Fruit fly (Drosophila melanogaster): ENCODE results near the gene ush.

Gene ush

dm6 chr2L:574226-574625, 98.2 kb downstream of the ush start, which contains the start of the genes Ipk2 and cold (continued):
- no peak for TF ChIP-seq emc (GFP tag; optimal IDR thresholded peaks at IDR 0.05)
- TF ChIP-seq Kr (GFP tag; optimal IDR thresholded peaks at IDR 0.05), result no peak
- TF ChIP-seq mld (GFP tag; IDR thresholded peaks at IDR 0.05; ENCODE audit: partially characterized antibody), result no peak
- peak; percentile 92 for TF ChIP-seq CG11504 (tag; optimal IDR thresholded peaks at IDR 0.05)
- TF ChIP-seq dmrt11E (tag; optimal IDR thresholded peaks at IDR 0.05), result peak; percentile 70
- peak; percentile 45; the same call in 1 of the 2 replicates for TF ChIP-seq Adf1 (GFP tag; IDR thresholded peaks at IDR 0.05)
- no peak for TF ChIP-seq CG15073 (GFP tag; optimal IDR thresholded peaks at IDR 0.05)
- no peak for TF ChIP-seq sna (GFP tag; IDR thresholded peaks at IDR 0.05; ENCODE audit: partially characterized antibody)
- TF ChIP-seq CG7271 (tag; optimal IDR thresholded peaks at IDR 0.05), result no peak
- peak; percentile 42; the same call in 1 of the 3 replicates for TF ChIP-seq CG16813 (GFP tag; IDR thresholded peaks at IDR 0.05; ENCODE audit: partially characterized antibody)
- TF ChIP-seq ttk (GFP tag; IDR thresholded peaks at IDR 0.05), result peak; percentile 51; the same call in 1 of the 2 replicates
- peak; percentile 65 for TF ChIP-seq Usf (GFP tag; optimal IDR thresholded peaks at IDR 0.05)
- 0 out of 2 replicates have a peak, but pooled peaks have one; percentile 28 for TF ChIP-seq Scr (GFP tag; IDR thresholded peaks at IDR 0.05; ENCODE audit: partially characterized antibody)
- no peak for TF ChIP-seq Lim3 (GFP tag; IDR thresholded peaks at IDR 0.05)
- no peak for TF ChIP-seq seq (GFP tag; IDR thresholded peaks at IDR 0.05)
- TF ChIP-seq Myb (GFP tag; optimal IDR thresholded peaks at IDR 0.05), result peak; percentile 63
- no peak for TF ChIP-seq CG17568 (GFP tag; optimal IDR thresholded peaks at IDR 0.05)
- TF ChIP-seq toy (GFP tag; IDR thresholded peaks at IDR 0.05), result 0 out of 2 replicates have a peak, but pooled peaks have one; percentile 29
- TF ChIP-seq zf30C (GFP tag; optimal IDR thresholded peaks at IDR 0.05), result no peak
- TF ChIP-seq gro (GFP tag; optimal IDR thresholded peaks at IDR 0.05), result no peak
- peak; percentile 20 for TF ChIP-seq gfzf (GFP tag; optimal IDR thresholded peaks at IDR 0.05)
- TF ChIP-seq ssp (GFP tag; IDR thresholded peaks at IDR 0.05), result peak; percentile 66
- peak; percentile 84 for TF ChIP-seq CG12391 (tag; optimal IDR thresholded peaks at IDR 0.05)
- peak; percentile 31 for TF ChIP-seq repo (GFP tag; optimal IDR thresholded peaks at IDR 0.05)
- peak; percentile 64 for TF ChIP-seq Nf-YB (GFP tag; optimal IDR thresholded peaks at IDR 0.05)
- TF ChIP-seq ash1 (GFP tag; optimal IDR thresholded peaks at IDR 0.05), result no peak
- peak; percentile 78 for TF ChIP-seq bab2 (GFP tag; optimal IDR thresholded peaks at IDR 0.05)
- TF ChIP-seq gt (GFP tag; IDR thresholded peaks at IDR 0.05), result no peak
- peak; percentile 62 for TF ChIP-seq luna (GFP tag; optimal IDR thresholded peaks at IDR 0.05)
- TF ChIP-seq Lhr (GFP tag; optimal IDR thresholded peaks at IDR 0.05), result peak; percentile 57
- peak; percentile 55 to 68 for TF ChIP-seq chif (GFP tag; optimal IDR thresholded peaks at IDR 0.05)
- TF ChIP-seq NfI (GFP tag; optimal IDR thresholded peaks at IDR 0.05), result peak; percentile 85
- no peak for TF ChIP-seq zen2 (GFP tag; IDR thresholded peaks at IDR 0.05; ENCODE audit: partially characterized antibody)
- no peak for TF ChIP-seq D (optimal IDR thresholded peaks at IDR 0.05)
- TF ChIP-seq D (GFP tag; optimal IDR thresholded peaks at IDR 0.05), result peak; percentile 50
- peak; percentile 76 for TF ChIP-seq shn (GFP tag; optimal IDR thresholded peaks at IDR 0.05)
- TF ChIP-seq Hr3 (GFP tag; optimal IDR thresholded peaks at IDR 0.05), result peak; percentile 83
- peak; percentile 88 for TF ChIP-seq slbo (GFP tag; IDR thresholded peaks at IDR 0.05)
- peak; percentile 34 for TF ChIP-seq CG8281 (tag; optimal IDR thresholded peaks at IDR 0.05)
- peak; percentile 52 for TF ChIP-seq disco-r (GFP tag; optimal IDR thresholded peaks at IDR 0.05)
- TF ChIP-seq CG11696 (GFP tag; IDR thresholded peaks at IDR 0.05), result no peak
- TF ChIP-seq CG4282 (GFP tag; optimal IDR thresholded peaks at IDR 0.05), result peak; percentile 51
- TF ChIP-seq psq (GFP tag; optimal IDR thresholded peaks at IDR 0.05), result peak; percentile 70
- peak; percentile 12 for TF ChIP-seq CG31365 (tag; optimal IDR thresholded peaks at IDR 0.05)
- TF ChIP-seq CG18764 (GFP tag; optimal IDR thresholded peaks at IDR 0.05), result peak; percentile 76
- no peak for TF ChIP-seq Doc3 (GFP tag; IDR thresholded peaks at IDR 0.05; ENCODE audit: partially characterized antibody)
- peak; percentile 74 for TF ChIP-seq kay (GFP tag; optimal IDR thresholded peaks at IDR 0.05)
- peak; percentile 78 for TF ChIP-seq slou (GFP tag; optimal IDR thresholded peaks at IDR 0.05)

Measured in whole organism, embryonic.